Worm (Caenorhabditis elegans) whole organism, young adult: ENCODE measurements around the gene K02E11.3.
"Not testable (repeated sequence)": the region's sequence is repeated elsewhere in the genome, so short reads cannot be mapped to it uniquely, and the experiment has no call there.

ENCODE experiments used
- B0261.1 ChIP-seq: sonication (generic microtip); optimal IDR thresholded peaks from 2 replicates; lab custom pipeline; 2016; ENCODE audit warnings: mild to moderate bottlenecking, missing genetic modification characterization, moderate library complexity, missing compliant biosample characterization
- F39B2.1 ChIP-seq: fragments of 200-800 bp; sonication (Bioruptor generic); IDR thresholded peaks from 2 replicates; pipeline ENCODE4 v1.3.6; 2022; ENCODE audit warnings: missing genetic modification reagents, missing genetic modification characterization, missing compliant biosample characterization
- ZK185.1 ChIP-seq: sonication (generic microtip); optimal IDR thresholded peaks from 2 replicates; lab custom pipeline; 2016; ENCODE audit warnings: mild to moderate bottlenecking, missing genetic modification characterization, missing compliant biosample characterization; ENCODE audit not compliant: poor library complexity, severe bottlenecking
- ama-1 ChIP-seq, 3 experiments: fragments of 150-350 bp in 1 of 3; sonication (generic microtip) in 2 of 3; optimal IDR thresholded peaks; 2 replicates each; lab custom pipeline; 2014 to 2018; ENCODE audit warnings: missing biosample characterization in 2 of 3, missing genetic modification characterization in 2 of 3, missing genetic modification reagents in 2 of 3
- attf-6 ChIP-seq: fragments of 200-800 bp; sonication (Bioruptor generic); IDR thresholded peaks from 2 replicates; pipeline ENCODE4 v1.3.6; 2022; ENCODE audit warnings: missing genetic modification reagents, missing genetic modification characterization, missing compliant biosample characterization
- dpff-1 ChIP-seq: sonication (generic microtip); optimal IDR thresholded peaks from 2 replicates; lab custom pipeline; 2017; ENCODE audit warnings: mild to moderate bottlenecking, missing genetic modification characterization, missing compliant biosample characterization
- fkh-3 ChIP-seq: sonication (generic microtip); optimal IDR thresholded peaks from 2 replicates; lab custom pipeline; 2016; ENCODE audit warnings: mild to moderate bottlenecking, missing genetic modification characterization, missing compliant biosample characterization
- pha-4 ChIP-seq: fragments of 150-350 bp; sonication (generic microtip); optimal IDR thresholded peaks from 2 replicates; lab custom pipeline; 2014; ENCODE audit warnings: missing biosample characterization, missing genetic modification reagents, missing genetic modification characterization
- sea-2 ChIP-seq: fragments of 200-800 bp; sonication (Bioruptor generic); IDR thresholded peaks from 2 replicates; pipeline ENCODE4 v1.3.6; 2022; ENCODE audit warnings: missing genetic modification characterization, missing compliant biosample characterization
- xnd-1 ChIP-seq: sonication (generic microtip); optimal IDR thresholded peaks from 2 replicates; lab custom pipeline; 2016; ENCODE audit warnings: missing genotype, missing genetic modification reagents, missing genetic modification characterization, missing compliant biosample characterization
- ztf-18 ChIP-seq: sonication (generic microtip); optimal IDR thresholded peaks from 2 replicates; lab custom pipeline; 2016; ENCODE audit warnings: missing genotype, mild to moderate bottlenecking, missing genetic modification characterization, missing compliant biosample characterization

- TF ChIP-seq xnd-1 (tag; lab: Kevin White, UChicago); ama-1 (optimal IDR thresholded peaks at IDR 0.05; lab: Kevin White, UChicago); ama-1 (GFP tag; optimal IDR thresholded peaks at IDR 0.05; lab: Kevin White, UChicago); ztf-18 (tag; lab: Kevin White, UChicago); pha-4 (tag; lab: Kevin White, UChicago); sea-2 (GFP tag; lab: Robert Waterston, UW); F39B2.1; ZK185.1; fkh-3 (tag; lab: Kevin White, UChicago); dpff-1; B0261.1 (tag; lab: Kevin White, UChicago); attf-6 (GFP tag; lab: Robert Waterston, UW): not testable (repeated sequence)
These were observed 41.4 kb downstream of the K02E11.3 start, which contains the start of gene T16A9.3 for ce11 chrV:14205214-14205613.
